Fruit fly (Drosophila melanogaster): Measurements from ENCODE around the gene Raf.

The Raf gene

DNA sequence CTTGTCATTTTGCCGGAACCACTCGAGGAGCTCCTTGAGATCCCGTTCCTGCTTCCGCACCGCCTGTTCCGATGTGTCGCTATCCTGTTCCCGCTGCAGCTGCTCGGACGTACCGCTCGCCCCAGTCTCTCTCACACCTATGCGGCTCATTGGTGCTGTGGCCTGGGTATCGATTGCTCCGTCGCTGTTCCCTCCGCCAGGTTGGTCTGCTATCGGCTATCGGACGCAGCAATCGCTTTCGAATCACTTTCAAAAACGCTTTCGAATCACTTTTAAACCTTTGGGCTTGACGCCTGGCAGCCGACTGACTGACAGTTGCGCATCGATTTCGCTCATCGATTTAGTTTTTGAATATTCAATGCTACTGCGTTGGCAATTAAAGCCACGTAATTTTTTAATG is 43.6 kb upstream of the Raf start, which contains the start of gene CG3191 (continued):
- TF ChIP-seq CG12104 (GFP tag; optimal IDR thresholded peaks at IDR 0.05) (no peak), CG6272 (GFP tag; IDR thresholded peaks at IDR 0.05) (no peak), Doc3 (GFP tag; IDR thresholded peaks at IDR 0.05; ENCODE audit: partially characterized antibody) (no peak), CG14860 (GFP tag; IDR thresholded peaks at IDR 0.05; ENCODE audit: partially characterized antibody) (0 out of 3 replicates have a peak, but pooled peaks have one; percentile 48), z (GFP tag; IDR thresholded peaks at IDR 0.05) (no peak), CG17802 (tag; optimal IDR thresholded peaks at IDR 0.05) (no peak), esg (GFP tag; conservative IDR thresholded peaks at IDR 0.05) (no peak), Med (GFP tag) (peak; percentile 46), ssp (GFP tag; IDR thresholded peaks at IDR 0.05) (no peak), BEAF-32 (GFP tag; optimal IDR thresholded peaks at IDR 0.05) (peak; percentile 31)

DNA sequence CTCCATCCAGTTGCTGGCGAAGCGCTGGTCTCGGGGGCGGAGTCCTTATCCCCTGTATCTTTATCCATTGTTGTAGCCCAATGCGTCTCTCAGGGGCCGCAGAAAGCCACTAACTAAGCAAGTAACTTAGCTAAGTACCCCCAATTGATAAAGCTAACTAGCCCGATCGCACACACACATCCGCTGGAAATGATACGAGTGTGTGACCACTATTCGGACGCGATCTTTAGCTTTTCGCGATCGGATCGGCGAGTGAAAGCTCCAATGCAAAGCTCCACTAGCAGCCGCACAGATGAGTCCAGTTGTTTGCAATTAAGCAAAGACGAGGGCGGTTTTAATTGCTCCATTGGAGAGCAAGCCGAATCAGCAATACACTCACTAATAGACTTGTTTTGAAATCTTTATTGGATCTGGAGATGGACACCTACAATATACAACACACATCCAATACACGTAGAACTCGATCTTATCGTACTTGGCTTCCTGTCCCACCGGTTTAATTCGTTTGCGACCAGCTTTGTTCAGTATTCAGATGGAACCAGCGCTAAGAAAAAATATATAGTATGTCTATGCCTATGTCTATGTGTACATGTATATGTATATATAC is 41.1 kb upstream of the Raf start, which contains the start of gene CG3091:
TSS of gene CG3091 (minus strand) at position 178 of the 607 bp plus-strand sequence.
- TF ChIP-seq CG5245 (GFP tag; optimal IDR thresholded peaks at IDR 0.05): no peak
- no peak for TF ChIP-seq pfk (GFP tag; optimal IDR thresholded peaks at IDR 0.05)
- TF ChIP-seq nmo (GFP tag; optimal IDR thresholded peaks at IDR 0.05): no peak
- no peak for TF ChIP-seq en (GFP tag; optimal IDR thresholded peaks at IDR 0.05)
- no peak for TF ChIP-seq CG8478 (optimal IDR thresholded peaks at IDR 0.05)
- TF ChIP-seq ci (GFP tag; IDR thresholded peaks at IDR 0.05): no peak
- TF ChIP-seq CG18262 (tag; optimal IDR thresholded peaks at IDR 0.05): no peak
- TF ChIP-seq croc (GFP tag; conservative IDR thresholded peaks at IDR 0.05): no peak
- no peak for TF ChIP-seq Sry-β (GFP tag; optimal IDR thresholded peaks at IDR 0.05)
- no peak for TF ChIP-seq Ets65A (GFP tag)
- no peak for TF ChIP-seq CG8290 (GFP tag; optimal IDR thresholded peaks at IDR 0.05)
- TF ChIP-seq CG8290 (tag; optimal IDR thresholded peaks at IDR 0.05): peak in 1 of 2 experiments; percentile 27
- no peak for TF ChIP-seq CG8924 (tag; optimal IDR thresholded peaks at IDR 0.05)
- no peak for TF ChIP-seq Ravus (GFP tag; IDR thresholded peaks at IDR 0.05)
- no peak for TF ChIP-seq Dek (tag; optimal IDR thresholded peaks at IDR 0.05)
- no peak for TF ChIP-seq CG5953 (GFP tag; IDR thresholded peaks at IDR 0.05)
- TF ChIP-seq Hr51 (GFP tag; optimal IDR thresholded peaks at IDR 0.05): no peak
- no peak for TF ChIP-seq CG12942 (GFP tag; optimal IDR thresholded peaks at IDR 0.05)
- no peak for TF ChIP-seq CG11093 (GFP tag; IDR thresholded peaks at IDR 0.05)
- no peak for TF ChIP-seq nau (GFP tag; optimal IDR thresholded peaks at IDR 0.05)
- TF ChIP-seq CG3281 (GFP tag; optimal IDR thresholded peaks at IDR 0.05): peak; percentile 16
- no peak for TF ChIP-seq CG15073 (GFP tag; optimal IDR thresholded peaks at IDR 0.05)
- no peak for TF ChIP-seq wor (GFP tag; IDR thresholded peaks at IDR 0.05)
- no peak for TF ChIP-seq Hr78 (GFP tag; optimal IDR thresholded peaks at IDR 0.05)
- TF ChIP-seq CG12659 (GFP tag; optimal IDR thresholded peaks at IDR 0.05): no peak
- no peak for TF ChIP-seq CG1832 (GFP tag; optimal IDR thresholded peaks at IDR 0.05)
- no peak for TF ChIP-seq ERR (GFP tag; optimal IDR thresholded peaks at IDR 0.05)
- no peak for TF ChIP-seq gfzf (GFP tag; optimal IDR thresholded peaks at IDR 0.05)
- TF ChIP-seq ken (GFP tag; IDR thresholded peaks at IDR 0.05): no peak
- no peak for TF ChIP-seq Xbp1 (GFP tag; optimal IDR thresholded peaks at IDR 0.05)
- no peak for TF ChIP-seq CG15011 (GFP tag; optimal IDR thresholded peaks at IDR 0.05)
- TF ChIP-seq grau (tag; optimal IDR thresholded peaks at IDR 0.05): no peak
- TF ChIP-seq abd-A (tag; optimal IDR thresholded peaks at IDR 0.05): no peak
- no peak for TF ChIP-seq dmrt99B (tag; optimal IDR thresholded peaks at IDR 0.05)
- TF ChIP-seq CG17829 (tag; optimal IDR thresholded peaks at IDR 0.05): no peak
- no peak for TF ChIP-seq CG11456 (GFP tag; IDR thresholded peaks at IDR 0.05)
- TF ChIP-seq CG15696 (tag; optimal IDR thresholded peaks at IDR 0.05): no peak
- no peak for TF ChIP-seq CG17385 (GFP tag; optimal IDR thresholded peaks at IDR 0.05)
- no peak for TF ChIP-seq trem (tag; optimal IDR thresholded peaks at IDR 0.05)
- no peak for TF ChIP-seq CG32772 (GFP tag; IDR thresholded peaks at IDR 0.05)
